Fruit fly (Drosophila melanogaster) ovary, adult (tissue): ENCODE data around the gene Paip2.

Experiments used
- CG17801 ChIP-seq: fragments of 200-800 bp; optimal IDR thresholded peaks from 2 replicates; lab custom pipeline; 2019; ENCODE audit warnings: missing biosample characterization, mild to moderate bottlenecking, missing genetic modification characterization, moderate library complexity; ENCODE audit not compliant: partially characterized antibody

Gene Paip2

DNA sequence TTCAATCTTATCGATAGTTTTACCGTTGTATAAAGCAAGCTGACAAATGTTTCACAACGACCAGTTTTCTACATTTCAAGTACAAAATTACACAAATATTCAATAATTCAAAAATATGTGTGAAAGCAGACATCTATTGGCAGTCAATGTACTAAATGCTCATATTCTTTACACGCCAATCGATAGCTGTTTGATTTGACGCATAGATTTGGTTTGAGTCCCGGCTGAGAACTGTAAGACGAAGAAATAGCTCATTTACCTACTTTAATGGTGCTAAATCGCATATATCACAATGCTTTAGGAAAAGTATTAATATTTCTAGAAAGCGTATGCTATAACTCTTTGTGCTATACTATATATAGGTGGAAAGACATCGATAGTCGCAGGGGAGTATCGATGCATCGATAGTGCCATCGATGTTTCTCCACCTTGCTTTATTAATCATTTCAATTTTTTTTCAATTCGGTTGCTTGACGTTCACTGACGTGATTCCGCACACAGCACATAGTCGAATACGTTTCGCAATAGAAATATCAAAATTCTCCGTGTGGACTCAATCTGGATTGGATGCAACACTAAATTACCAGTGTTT is at the start of gene Paip2:
Gene Paip2 (plus strand): TSS at position 165 of the 592 bp plus-strand sequence.
- TF ChIP-seq CG17801 (GFP tag; lab: Kevin White, UChicago): no peak

DNA sequence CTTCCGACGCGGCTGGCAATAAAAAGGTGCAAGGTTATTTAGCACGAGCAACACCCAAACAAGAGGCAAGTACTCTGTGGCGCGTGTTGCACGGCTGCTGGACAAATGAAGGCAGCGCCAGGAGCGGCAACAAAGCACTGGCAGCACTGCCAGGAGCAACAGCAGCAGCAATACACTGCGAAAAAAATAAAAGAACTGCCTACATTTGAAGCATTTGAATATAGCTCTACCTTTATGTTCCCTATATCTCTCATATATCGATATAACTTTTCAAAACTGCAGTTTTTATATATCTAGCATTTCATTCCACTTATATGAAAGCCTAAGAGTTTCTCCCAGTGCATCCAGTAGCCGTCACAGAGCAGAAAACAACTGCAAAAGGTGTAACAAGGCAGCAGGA is 23.2 kb upstream of the Paip2 start:
- no peak for TF ChIP-seq CG17801 (GFP tag; lab: Kevin White, UChicago)

DNA sequence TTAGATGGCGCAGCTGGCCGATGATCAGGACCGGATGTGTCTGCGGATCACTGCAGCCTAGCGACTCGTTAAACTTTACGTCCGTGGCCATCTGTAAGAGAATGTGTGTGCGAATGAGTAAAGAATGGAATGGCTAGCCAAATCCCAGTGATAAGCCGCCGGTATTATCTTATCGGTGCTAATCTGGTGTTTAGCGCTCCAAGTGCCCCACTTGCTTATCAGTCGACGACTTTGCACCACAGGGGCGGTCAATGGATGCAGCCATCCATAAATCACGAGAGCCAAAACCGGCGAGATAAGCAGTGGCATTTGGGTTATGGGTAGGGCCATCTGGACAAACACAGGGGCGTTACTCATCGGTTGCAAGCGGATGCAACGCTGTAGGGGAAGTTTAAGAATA is 20.4 kb upstream of the Paip2 start:
- no peak for TF ChIP-seq CG17801 (GFP tag; lab: Kevin White, UChicago)

DNA sequence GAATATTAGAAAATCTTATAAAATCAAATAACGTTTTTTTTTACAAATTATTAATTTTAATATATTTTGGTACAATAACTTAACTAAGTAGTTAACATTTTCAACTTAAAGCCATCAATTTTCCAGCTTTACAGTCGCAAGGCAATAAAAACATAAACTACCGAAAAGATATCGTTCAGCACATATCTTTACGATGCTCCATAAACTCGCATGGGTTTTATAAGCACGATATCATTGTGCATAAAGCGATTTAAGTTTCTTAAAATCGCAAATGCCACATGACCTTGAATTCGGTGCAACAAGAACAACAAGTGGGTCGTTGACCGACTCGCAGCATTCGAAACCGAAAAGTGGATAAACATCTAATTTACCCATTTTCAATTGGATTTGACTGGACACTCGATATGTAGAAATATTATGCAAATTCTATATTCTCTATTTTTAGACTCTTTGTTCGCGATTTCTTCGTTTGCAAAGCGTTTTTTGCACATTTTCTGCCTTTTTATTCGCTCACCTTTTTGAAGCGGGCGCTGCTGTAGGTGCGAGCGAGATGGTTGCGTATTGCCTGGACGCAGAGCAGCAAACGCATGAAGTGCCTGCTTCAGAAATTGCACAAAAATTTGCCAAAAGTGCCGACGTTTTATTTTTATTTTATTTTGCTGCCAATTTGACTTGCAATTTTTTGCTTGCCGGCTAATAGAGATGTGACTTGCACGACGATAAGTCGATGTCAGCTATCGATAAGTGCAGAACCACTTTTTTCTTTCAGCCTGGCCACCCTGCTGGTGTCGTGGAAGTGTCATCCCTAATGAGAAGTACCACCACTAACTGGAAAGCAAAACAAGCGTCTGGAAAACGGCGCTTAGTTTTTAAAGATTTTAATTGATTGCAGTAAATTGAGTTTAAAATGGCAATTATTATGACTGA is 19.4 kb upstream of the Paip2 start, which contains the start of gene Spc25:
Gene Spc25 (plus strand): TSS at position 817 of the 927 bp plus-strand sequence.
- peak; percentile 15 for TF ChIP-seq CG17801 (GFP tag; lab: Kevin White, UChicago)

DNA sequence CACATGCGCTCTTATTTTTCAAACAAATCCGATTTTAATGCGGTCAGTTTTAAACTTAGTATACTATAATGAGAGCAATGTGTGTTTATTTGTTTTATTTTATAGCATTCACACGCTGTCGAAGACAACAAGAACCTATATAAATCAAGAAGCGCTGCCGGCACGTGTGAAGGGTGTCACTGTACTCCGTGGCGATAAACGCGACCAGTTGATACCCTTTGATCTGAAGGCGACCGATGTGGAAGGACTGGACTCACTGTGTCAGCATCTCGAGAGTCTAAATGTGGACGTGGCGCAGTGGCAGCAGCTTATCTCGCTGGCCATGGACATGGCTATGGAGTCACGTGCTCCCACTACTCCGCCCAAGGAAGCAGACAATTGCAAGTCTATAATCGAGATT is 18.0 kb upstream of the Paip2 start:
- TF ChIP-seq CG17801 (GFP tag; lab: Kevin White, UChicago): no peak

DNA sequence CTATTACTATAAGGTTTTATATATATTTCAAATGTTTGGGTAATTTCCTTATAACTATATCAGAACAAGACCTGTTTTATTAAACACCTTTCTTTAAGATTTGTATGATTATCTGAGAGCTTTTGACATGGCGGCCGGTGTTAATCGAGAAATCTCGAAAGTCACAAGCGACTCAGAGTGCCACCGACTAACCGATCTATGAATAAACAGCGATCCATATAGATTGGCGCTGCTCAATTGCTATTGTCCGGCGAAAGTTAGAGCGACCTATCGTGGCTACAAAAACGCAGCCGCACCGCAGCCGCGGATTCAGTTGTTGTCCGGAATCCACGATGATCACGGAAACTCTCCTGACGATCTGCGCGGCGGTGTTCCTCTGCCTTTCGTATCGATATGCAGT is 17.1 kb upstream of the Paip2 start, which contains the start of gene Cyp304a1:
Gene Cyp304a1 (plus strand): TSS at position 301 of the 400 bp plus-strand sequence.
- no peak for TF ChIP-seq CG17801 (GFP tag; lab: Kevin White, UChicago)

DNA sequence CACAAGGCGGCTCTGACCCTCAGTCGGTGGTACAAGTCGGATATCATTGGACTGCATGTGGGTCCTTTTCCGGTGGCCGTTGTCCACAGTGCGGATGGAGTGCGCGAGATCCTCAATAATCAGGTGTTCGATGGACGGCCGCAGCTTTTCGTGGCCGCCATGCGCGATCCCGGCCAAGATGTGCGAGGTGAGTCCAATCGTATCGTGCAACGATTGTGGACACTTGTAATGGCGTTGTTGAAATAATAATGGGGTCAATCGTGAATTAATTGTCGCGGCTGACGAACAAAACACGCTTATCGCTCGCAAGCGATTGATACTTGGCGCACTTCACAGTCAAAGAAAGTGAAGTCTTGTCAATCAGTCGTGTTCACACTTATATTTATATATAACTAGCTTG is 16.5 kb upstream of the Paip2 start:
- no peak for TF ChIP-seq CG17801 (GFP tag; lab: Kevin White, UChicago)

DNA sequence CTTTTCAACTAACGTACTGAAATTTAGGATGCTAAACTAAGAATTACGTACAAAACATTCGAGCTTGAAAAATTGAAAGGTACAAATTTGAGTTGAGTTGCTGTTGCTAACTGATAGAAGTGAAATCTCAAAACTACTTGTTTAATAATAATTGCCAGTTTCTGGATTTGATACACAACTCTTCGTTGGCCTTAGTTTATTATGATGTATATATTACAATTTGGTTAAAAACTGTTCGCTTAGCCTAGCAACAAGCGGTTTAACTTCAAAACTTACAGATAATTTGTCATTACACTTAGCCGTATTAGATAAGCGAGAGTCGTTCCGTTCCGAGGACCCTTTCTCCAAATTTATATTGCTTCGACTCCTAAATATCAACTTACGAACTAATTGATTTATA is 13.0 kb upstream of the Paip2 start, which contains the start of the genes CG14384 and grsm:
Gene CG14384 (minus strand): TSS at position 101 of the 400 bp plus-strand sequence.
Gene grsm (minus strand): TSS at position 101 of the 400 bp plus-strand sequence.
- no peak for TF ChIP-seq CG17801 (GFP tag; lab: Kevin White, UChicago)

DNA sequence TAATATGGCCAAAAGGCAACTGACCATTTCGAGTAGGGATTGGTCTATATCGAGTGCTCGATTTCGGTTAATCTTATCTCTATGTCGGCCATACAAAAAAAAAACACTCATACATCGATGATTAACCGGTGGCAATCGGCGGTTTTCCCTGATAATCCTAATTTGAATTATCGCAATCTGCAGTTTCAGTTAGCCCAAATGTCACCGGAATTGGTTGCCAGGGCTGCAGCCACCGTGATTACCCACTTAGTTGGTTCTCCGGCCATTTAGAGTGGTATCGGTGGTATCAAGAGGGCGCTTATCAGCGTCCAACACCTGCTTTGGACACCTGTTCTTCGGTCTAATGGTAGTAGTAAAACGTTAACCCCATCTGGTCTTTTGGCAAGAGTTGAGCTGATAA is 8.5 kb upstream of the Paip2 start:
- TF ChIP-seq CG17801 (GFP tag; lab: Kevin White, UChicago): no peak

DNA sequence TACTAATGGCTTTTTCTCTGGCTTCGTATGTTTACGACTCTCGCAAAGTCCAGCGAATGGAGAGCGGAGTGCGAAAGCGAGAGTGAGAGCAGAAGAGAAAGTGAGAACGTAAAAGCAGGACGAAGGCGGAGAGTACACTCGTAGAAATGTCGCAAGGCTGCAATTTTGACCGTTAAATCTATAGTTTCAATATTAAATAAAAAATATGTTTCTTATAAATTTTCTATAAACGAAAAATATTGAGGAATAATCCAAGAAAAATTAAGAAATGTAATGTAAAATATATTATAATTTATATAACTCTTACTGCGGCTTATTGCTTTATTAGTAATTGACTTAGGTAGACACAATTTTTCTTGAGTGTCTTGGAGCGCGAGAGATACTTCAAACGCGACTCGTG is 6.1 kb upstream of the Paip2 start:
- no peak for TF ChIP-seq CG17801 (GFP tag; lab: Kevin White, UChicago)

DNA sequence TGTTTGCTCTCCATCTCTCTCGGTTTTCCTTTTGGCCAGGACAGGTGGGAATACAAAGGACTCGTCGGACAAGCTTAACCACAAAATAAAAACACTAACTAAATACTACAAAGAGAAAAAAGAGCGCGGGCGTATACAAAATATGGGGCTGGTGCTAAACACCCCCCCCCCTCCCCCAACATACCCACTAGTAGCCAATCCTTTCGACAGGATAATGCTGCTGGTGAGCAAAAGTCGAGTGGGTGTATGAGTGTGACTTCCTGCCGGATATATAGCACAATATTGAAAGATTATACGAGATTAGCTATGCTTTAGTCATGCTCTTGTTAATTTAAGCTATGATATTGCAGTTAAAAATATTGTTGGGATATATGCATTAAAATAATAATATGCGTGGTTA is 5.4 kb upstream of the Paip2 start:
- no peak for TF ChIP-seq CG17801 (GFP tag; lab: Kevin White, UChicago)

DNA sequence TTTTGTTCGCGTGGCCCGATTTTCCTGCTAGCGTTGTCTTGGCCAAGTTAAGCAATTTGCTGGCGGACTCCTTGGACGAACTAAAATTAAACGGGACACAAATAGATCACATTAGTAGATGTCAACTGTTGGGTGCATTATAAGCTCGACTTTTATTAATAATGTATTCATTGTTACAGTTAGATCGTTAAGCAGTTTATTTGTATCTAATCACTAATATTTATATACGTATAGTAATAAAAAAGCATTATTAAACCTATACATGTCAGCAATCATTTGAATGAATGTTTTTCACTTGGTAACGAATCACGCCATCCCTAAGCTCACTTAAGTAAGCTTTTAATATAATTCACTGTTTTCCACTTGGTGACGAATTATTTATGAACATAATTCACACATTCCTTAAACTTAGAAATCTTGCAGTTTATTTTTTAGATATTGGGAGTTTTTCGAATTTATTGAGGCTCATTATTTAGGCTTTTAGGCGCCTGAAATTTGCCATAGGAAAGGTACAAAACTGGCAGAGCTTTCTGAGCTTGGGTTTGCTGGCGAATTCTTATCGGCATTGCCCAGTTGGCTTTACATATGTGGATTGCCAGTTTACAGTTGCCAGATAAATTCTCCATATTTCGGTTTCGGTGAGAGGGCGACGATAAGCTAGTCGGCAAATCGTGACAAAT is 3.1 kb upstream of the Paip2 start, which contains the start of the genes CG7381 and CG7091:
Gene CG7381 (minus strand): TSS at position 101 of the 680 bp plus-strand sequence.
Gene CG7091 (plus strand): TSS at position 630 of the 680 bp plus-strand sequence.
- no peak for TF ChIP-seq CG17801 (GFP tag; lab: Kevin White, UChicago)

DNA sequence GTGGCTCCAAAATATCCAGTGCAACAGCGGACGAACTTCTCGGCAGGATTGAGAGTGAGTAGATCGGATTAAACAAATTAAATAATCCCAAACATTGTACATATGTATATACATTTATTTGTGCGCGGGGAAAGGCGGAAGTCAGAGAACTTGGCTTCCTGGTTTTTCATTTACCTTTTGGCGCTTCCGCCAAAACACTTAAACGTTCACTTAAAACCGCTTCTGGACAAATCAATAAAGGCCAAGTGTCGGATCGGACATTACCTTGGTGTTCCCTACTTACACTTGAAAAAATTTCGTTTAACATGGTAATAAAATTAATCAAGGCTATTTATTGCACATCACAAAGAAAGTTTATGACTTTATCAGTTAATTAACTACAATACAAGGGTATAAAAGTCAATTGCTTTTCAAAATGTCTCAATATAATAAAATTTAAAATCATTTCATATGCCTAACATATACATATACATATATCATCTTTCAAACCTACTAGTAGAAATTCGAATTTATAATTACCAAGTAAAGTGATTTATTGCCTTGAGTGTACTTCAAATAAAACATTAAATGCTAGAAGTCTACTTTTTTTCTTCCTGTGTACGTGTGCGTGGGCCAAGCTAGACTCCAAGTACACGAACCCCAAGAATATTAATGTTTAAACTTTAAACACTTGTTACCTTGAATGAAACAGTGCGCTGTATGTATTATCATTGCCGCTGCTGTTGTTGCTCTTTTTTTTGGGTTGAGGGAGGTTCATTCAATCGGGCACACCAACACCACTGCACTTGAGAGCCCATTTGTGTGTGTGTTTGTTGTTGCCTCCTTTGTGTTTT is 958 bp downstream of the Paip2 start:
- peak; percentile 72 for TF ChIP-seq CG17801 (GFP tag; lab: Kevin White, UChicago)
